Worm (Caenorhabditis elegans) whole organism, midembryonic: ENCODE measurements around the gene M04C3.2.

Experiments used
- klf-2 ChIP-seq: fragments of 200-800 bp; sonication (Bioruptor generic); conservative IDR thresholded peaks from 2 replicates; pipeline ENCODE4 v1.3.6; 2022; ENCODE audit warnings: missing genetic modification reagents, missing genetic modification characterization, missing compliant biosample characterization
- ref-1 ChIP-seq: fragments of 200-800 bp; sonication (Bioruptor generic); conservative IDR thresholded peaks from 2 replicates; pipeline ENCODE4 v1.3.6; 2022; ENCODE audit warnings: missing genetic modification reagents, missing genetic modification characterization, missing compliant biosample characterization
- ztf-29 ChIP-seq: fragments of 200-800 bp; sonication (Bioruptor generic); IDR thresholded peaks from 2 replicates; pipeline ENCODE4 v1.3.6; 2022; ENCODE audit warnings: missing genetic modification reagents, missing genetic modification characterization, missing compliant biosample characterization

- no peak for TF ChIP-seq ztf-29 (GFP tag; lab: Robert Waterston, UW)
- TF ChIP-seq ref-1 = no peak
- no peak for TF ChIP-seq klf-2
Observed at ce11 chrV:19428936-19429335, 19.8 kb downstream of the M04C3.2 start.
